Worm (Caenorhabditis elegans): ENCODE results near the gene fip-5.

Gene fip-5

DNA sequence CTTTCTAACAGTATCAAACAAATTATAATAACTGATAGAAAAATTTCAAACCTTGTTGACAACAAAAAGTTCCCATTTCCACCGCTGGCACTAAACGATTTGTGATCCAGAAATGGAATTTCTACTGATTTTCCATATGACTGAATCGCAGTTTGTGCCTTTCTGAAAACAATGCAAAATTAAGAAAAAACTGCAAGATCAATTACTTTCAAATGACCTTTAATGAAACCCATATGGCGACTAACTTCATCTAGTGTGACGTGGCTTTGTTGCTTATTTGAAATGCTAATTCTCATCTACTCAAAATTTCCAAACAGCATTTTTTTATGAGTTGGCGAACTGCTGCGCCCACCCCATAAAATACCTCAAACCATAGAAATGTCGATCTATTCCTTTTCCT, 5.0 kb downstream of the fip-5 start, which contains the start of gene F41E7.7:
Gene F41E7.7, plus strand, starts transcription at position 301 of the 400 bp plus-strand sequence.
- TF ChIP-seq dao-5 (tag; optimal IDR thresholded peaks at IDR 0.05), result no peak
- TF ChIP-seq W03F9.2 (tag; optimal IDR thresholded peaks at IDR 0.05), result no peak
- TF ChIP-seq him-1 (tag; optimal IDR thresholded peaks at IDR 0.05), result no peak

- TF ChIP-seq W03F9.2 (tag; optimal IDR thresholded peaks at IDR 0.05) (no peak), dao-5 (tag; optimal IDR thresholded peaks at IDR 0.05) (no peak), him-1 (tag; optimal IDR thresholded peaks at IDR 0.05) (no peak)
These were observed 7.8 kb downstream of the fip-5 start, which contains the start of gene F41E7.6 for ce11 chrX:10310366-10310765. Gene F41E7.6 (minus strand): TSS chrX:10310466.

- TF ChIP-seq him-1 (tag; optimal IDR thresholded peaks at IDR 0.05), result no peak
- TF ChIP-seq dao-5 (tag; optimal IDR thresholded peaks at IDR 0.05), result no peak
- TF ChIP-seq W03F9.2 (tag; optimal IDR thresholded peaks at IDR 0.05), result no peak
These were observed 13.4 kb downstream of the fip-5 start, which contains the start of gene F41E7.9 for ce11 chrX:10315905-10316304. Gene F41E7.9 (minus strand): TSS chrX:10316005.

DNA sequence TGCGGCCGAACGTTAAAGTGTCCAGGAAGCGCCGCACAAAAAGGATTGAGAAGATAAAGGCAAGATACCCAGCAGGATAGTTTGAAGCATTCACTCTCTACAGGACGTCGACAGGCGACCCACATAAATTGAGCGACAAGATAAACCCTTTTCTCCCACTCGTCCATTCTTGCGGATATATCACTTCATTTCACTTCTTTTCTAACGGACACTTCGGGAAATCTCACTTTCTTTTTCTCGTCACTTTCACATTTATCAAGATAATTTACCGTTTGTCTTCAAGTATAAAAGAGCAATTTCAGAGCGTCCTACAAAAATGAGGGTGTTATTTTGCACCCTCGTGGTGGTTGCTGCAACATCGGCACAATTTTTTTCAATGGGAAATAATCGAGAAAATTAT, 15.0 kb downstream of the fip-5 start, which contains the start of gene R07E3.6:
Gene R07E3.6, plus strand, starts transcription at position 158 of the 400 bp plus-strand sequence.
- TF ChIP-seq W03F9.2 (tag; optimal IDR thresholded peaks at IDR 0.05) (no peak), dao-5 (tag; optimal IDR thresholded peaks at IDR 0.05) (no peak), him-1 (tag; optimal IDR thresholded peaks at IDR 0.05) (no peak)

DNA sequence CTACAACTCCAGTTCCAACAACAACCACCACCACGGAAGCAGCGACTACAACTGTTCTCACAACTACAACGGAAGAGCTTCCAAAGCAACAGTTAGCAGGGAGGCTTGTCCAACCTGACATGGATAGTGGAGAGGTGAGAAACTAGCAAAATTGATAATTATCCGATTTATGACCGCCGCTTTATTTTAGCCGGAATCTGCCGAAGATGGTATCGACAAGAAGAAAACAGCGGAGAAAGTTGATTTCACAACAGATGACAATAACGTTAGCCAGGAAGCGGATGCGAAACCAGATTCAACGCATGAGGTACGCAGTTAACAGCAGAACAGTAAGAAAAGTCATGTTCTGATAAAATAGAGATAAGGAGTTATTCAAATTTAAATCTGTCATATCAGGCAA, 15.9 kb downstream of the fip-5 start:
- TF ChIP-seq dao-5 (tag; optimal IDR thresholded peaks at IDR 0.05) (no peak), W03F9.2 (tag; optimal IDR thresholded peaks at IDR 0.05) (no peak), him-1 (tag; optimal IDR thresholded peaks at IDR 0.05) (no peak)

DNA sequence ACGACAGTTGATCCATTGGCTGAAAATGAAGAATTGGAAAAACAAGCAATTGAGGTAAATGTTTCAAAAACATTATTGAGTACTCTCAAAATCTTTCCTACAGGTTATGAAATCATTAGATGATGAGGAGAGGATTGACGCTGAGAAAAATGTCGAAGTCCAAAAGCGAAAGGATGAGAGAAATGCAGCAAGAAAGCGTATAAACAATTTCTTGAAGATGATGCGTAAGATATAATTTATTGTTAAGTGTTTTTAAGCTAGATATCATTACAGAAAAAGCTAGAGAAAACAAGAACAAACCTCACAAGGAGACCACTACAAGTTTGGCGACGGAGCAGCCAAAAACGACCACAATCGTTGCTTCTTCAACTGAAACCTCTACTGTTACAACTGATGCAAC, 17.1 kb downstream of the fip-5 start:
- no peak for TF ChIP-seq him-1 (tag; optimal IDR thresholded peaks at IDR 0.05)
- no peak for TF ChIP-seq dao-5 (tag; optimal IDR thresholded peaks at IDR 0.05)
- TF ChIP-seq W03F9.2 (tag; optimal IDR thresholded peaks at IDR 0.05), result no peak

DNA sequence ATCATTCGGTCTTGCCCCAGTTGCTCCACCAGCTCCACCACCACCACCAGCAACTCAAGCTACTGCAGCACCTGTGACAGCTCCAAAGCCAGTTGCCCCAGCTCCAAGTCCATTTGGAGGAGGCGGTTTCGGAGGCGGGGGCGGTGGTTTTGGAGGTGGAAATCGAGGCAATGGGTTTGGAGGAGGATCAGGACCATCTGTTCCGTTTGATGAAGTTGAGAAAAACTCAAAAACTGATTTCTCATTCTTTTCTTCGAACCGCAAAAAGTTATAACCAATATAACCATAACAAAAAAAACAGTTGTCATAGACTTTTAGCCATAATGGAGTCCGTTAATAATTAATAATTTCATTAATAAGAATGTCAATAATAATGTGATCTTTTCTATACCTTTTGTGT, 18.9 kb downstream of the fip-5 start:
- TF ChIP-seq him-1 (tag; optimal IDR thresholded peaks at IDR 0.05) (no peak), dao-5 (tag; optimal IDR thresholded peaks at IDR 0.05) (no peak)

- TF ChIP-seq W03F9.2 (tag; optimal IDR thresholded peaks at IDR 0.05), result no peak
- no peak for TF ChIP-seq dao-5 (tag; optimal IDR thresholded peaks at IDR 0.05)
- TF ChIP-seq him-1 (tag; optimal IDR thresholded peaks at IDR 0.05), result no peak
These were observed 24.9 kb downstream of the fip-5 start, which contains the start of gene acl-5 for ce11 chrX:10327323-10328022. Gene acl-5 (minus strand): TSS chrX:10327456.

ce11 chrX:10332035-10332614, 29.6 kb downstream of the fip-5 start:
- TF ChIP-seq dao-5 (tag; optimal IDR thresholded peaks at IDR 0.05) (no peak), him-1 (tag; optimal IDR thresholded peaks at IDR 0.05) (no peak), W03F9.2 (tag; optimal IDR thresholded peaks at IDR 0.05) (no peak)

DNA sequence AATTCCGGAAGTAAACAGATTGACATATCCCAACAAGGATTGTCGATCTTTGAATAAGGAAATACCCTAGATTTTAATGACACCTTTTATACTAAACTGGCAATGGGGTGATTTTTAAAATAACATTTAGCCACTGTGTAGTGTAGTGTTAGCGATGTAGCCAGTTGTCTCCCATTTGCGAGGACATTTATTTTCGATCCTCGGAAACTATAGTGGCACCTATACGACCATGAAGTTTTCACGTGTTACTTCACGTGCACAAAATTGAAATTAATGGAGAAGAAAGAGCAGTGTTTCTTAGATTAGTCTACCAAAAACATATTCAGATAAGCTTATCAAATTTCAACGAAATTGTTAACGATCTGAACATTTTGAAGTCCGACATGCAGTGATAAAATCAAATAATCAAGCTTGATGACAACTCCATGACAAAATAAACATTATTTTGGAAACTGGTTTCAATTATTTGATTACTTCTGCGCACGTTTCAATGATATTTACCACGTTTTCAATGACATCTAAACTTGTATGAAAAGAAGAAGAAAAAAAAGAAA, 30.8 kb downstream of the fip-5 start, which contains the start of gene R07E3.4:
Gene R07E3.4, minus strand, starts transcription at position 51 of the 554 bp plus-strand sequence.
- no peak for TF ChIP-seq dao-5 (tag; optimal IDR thresholded peaks at IDR 0.05)
- TF ChIP-seq him-1 (tag; optimal IDR thresholded peaks at IDR 0.05), result no peak
- TF ChIP-seq W03F9.2 (tag; optimal IDR thresholded peaks at IDR 0.05), result no peak

DNA sequence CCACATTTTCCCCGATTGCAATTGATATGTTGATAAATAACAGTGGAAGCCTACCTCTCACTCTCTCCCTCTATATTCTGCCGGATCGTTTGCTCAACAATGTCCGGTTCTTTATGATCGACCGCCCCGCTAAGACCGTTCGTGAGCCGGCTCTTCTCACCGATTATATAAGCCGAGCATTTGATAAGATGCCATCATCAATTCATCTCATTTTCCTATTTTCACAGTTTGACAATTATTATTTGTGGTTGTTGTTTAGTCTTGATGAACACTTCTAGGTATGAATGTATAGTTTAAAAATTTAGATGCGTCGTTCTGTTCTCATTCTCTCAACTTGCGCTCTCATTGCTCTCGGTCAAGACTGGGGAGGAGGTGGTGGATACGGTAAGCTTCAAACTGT, 33.6 kb downstream of the fip-5 start, which contains the start of gene idpa-3:
Gene idpa-3, plus strand, starts transcription at position 301 of the 400 bp plus-strand sequence.
- TF ChIP-seq him-1 (tag; optimal IDR thresholded peaks at IDR 0.05), result no peak
- no peak for TF ChIP-seq dao-5 (tag; optimal IDR thresholded peaks at IDR 0.05)
- no peak for TF ChIP-seq W03F9.2 (tag; optimal IDR thresholded peaks at IDR 0.05)

DNA sequence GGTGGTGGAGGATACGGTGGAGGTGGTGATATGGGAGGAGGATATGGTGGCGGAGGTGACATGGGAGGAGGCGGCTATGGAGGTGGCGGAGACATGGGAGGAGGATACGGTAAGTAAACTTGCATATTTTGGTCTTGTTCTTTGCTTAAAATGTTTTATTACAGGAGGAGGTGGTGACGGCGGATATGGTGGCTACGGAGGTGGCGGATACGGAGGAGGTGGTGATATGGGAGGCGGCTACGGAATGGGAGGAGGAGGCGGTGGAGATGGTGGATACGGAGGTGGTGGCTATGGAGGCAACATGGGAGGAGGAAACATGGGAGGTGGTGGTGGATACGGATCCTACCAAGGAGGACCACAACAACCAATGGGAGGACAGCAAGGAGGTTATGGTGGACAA, 34.1 kb downstream of the fip-5 start:
- no peak for TF ChIP-seq him-1 (tag; optimal IDR thresholded peaks at IDR 0.05)
- TF ChIP-seq dao-5 (tag; optimal IDR thresholded peaks at IDR 0.05), result no peak
- no peak for TF ChIP-seq W03F9.2 (tag; optimal IDR thresholded peaks at IDR 0.05)

- TF ChIP-seq W03F9.2 (tag; optimal IDR thresholded peaks at IDR 0.05) (no peak), dao-5 (tag; optimal IDR thresholded peaks at IDR 0.05) (no peak), him-1 (tag; optimal IDR thresholded peaks at IDR 0.05) (no peak)
These were observed 35.6 kb downstream of the fip-5 start, which contains the start of gene cut-5 for ce11 chrX:10338100-10338499. Gene cut-5 (minus strand): TSS chrX:10338200.

- TF ChIP-seq W03F9.2 (tag; optimal IDR thresholded peaks at IDR 0.05) (no peak), him-1 (tag; optimal IDR thresholded peaks at IDR 0.05) (no peak), dao-5 (tag; optimal IDR thresholded peaks at IDR 0.05) (no peak)
These were observed 36.2 kb downstream of the fip-5 start for ce11 chrX:10338761-10339160.
